Fruit fly (Drosophila melanogaster): Measurements from ENCODE around the gene cDIP.

DNA sequence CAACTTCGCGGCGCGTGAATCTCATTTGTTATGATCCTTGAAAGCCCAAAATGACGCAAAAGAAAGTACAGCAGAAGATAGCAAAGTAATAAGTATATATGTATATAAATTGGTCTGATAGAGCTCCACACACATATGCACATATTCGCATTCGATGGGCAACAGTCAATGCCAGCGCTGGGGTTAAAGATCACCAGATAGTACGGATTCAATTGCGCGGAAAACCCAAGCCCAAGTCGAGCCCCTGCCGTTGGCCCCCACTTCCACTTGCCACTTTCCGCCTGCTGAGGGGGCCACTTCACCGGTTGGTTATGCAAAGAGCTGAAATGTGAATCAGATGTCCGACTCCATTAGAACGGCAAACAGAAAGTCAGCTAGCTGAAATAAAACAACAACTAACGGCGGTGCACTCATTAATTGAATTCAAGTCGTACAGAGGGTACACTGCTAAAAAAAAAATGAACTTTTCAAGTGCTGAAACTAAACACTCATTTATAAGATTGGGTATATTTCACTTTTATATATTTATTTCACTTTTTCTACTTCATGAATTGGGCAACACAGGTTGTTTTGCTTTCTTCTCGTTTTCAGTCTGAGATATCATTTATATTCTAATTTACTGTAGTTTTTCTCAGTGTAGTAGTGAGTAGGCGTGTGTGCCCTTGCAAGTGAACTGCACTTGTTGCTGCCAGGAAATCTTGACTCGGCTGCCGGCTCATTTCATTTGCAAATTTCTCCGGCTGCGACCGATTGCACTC, 34.5 kb upstream of the cDIP start:
- TF ChIP-seq psq (optimal IDR thresholded peaks at IDR 0.05) = no peak
- TF ChIP-seq ttk (optimal IDR thresholded peaks at IDR 0.05) = no peak
- no peak for TF ChIP-seq h (optimal IDR thresholded peaks at IDR 0.05)
- TF ChIP-seq Myc (optimal IDR thresholded peaks at IDR 0.05) = no peak
